Fruit fly (Drosophila melanogaster) S2 (cell line): ENCODE measurements around the gene CG15543.

Experiments
- CG8478 ChIP-seq: fragments of >200 bp; optimal IDR thresholded peaks from 2 replicates; lab custom pipeline; 2018
- CTCF ChIP-seq, 2 experiments: fragments of >200 bp; optimal IDR thresholded peaks; 2 replicates each; lab custom pipeline; 2018

dm6 chr3R:30725787-30726186 is 16.9 kb upstream of the CG15543 start, which contains the start of gene eIF4H2:
- TF ChIP-seq CTCF (optimal IDR thresholded peaks at IDR 0.05; lab: Kevin White, UChicago) (no peak), CG8478 (lab: Kevin White, UChicago) (no peak)
